Worm (Caenorhabditis elegans): ENCODE data around the gene ubc-1.

- TF ChIP-seq lsy-2 (tag; optimal IDR thresholded peaks at IDR 0.05) (no peak), sem-2 (GFP tag; optimal IDR thresholded peaks at IDR 0.05) (no peak), tbx-8 (GFP tag; optimal IDR thresholded peaks at IDR 0.05) (no peak), lin-13 (tag; optimal IDR thresholded peaks at IDR 0.05) (no peak), unc-39 (tag; optimal IDR thresholded peaks at IDR 0.05) (no peak), mep-1 (tag; optimal IDR thresholded peaks at IDR 0.05) (no peak), ces-1 (GFP tag; optimal IDR thresholded peaks at IDR 0.05) (no peak), nhr-28 (tag; optimal IDR thresholded peaks at IDR 0.05) (no peak), elt-3 (tag; optimal IDR thresholded peaks at IDR 0.05) (no peak), ceh-39 (tag; optimal IDR thresholded peaks at IDR 0.05) (no peak), pha-4 (tag; optimal IDR thresholded peaks at IDR 0.05) (no peak)
Measured at ce11 chrIV:4099773-4100172, 3.0 kb upstream of the ubc-1 start.
